Fruit fly (Drosophila melanogaster) S2 (cell line): ENCODE results near the gene PNKP.

Experiments
- CG8478 ChIP-seq: fragments of >200 bp; optimal IDR thresholded peaks from 2 replicates; lab custom pipeline; 2018
- CTCF ChIP-seq, 2 experiments: fragments of >200 bp; optimal IDR thresholded peaks; 2 replicates each; lab custom pipeline; 2018

dm6 chr3R:8354458-8354857 lies 11.1 kb upstream of the PNKP start:
- TF ChIP-seq CG8478 (lab: Kevin White, UChicago), result no peak
- no peak for TF ChIP-seq CTCF (optimal IDR thresholded peaks at IDR 0.05; lab: Kevin White, UChicago)
